Fruit fly (Drosophila melanogaster) whole organism, embryonic: Measurements from ENCODE around the gene CG16753.

Experiments used
- ATbp ChIP-seq: fragments of 200-800 bp; sonication (Bioruptor generic); optimal IDR thresholded peaks from 2 replicates; lab custom pipeline; 2017; ENCODE audit warnings: missing biosample characterization, mild to moderate bottlenecking, missing genetic modification characterization, missing genetic modification reagents
- Abd-B ChIP-seq: fragments of 200-800 bp; sonication (Bioruptor generic); optimal IDR thresholded peaks from 2 replicates; lab custom pipeline; 2018; ENCODE audit warnings: missing biosample characterization, mild to moderate bottlenecking, missing genetic modification characterization, moderate library complexity
- B-H2 ChIP-seq: fragments of 200-800 bp; sonication (Bioruptor generic); optimal IDR thresholded peaks from 2 replicates; lab custom pipeline; 2018; ENCODE audit warnings: missing biosample characterization, mild to moderate bottlenecking, missing genetic modification characterization
- BEAF-32 ChIP-seq: fragments of 200-800 bp; sonication (Bioruptor generic); optimal IDR thresholded peaks from 3 replicates; lab custom pipeline; 2017; ENCODE audit warnings: missing biosample characterization, missing genetic modification characterization, mild to moderate bottlenecking, moderate library complexity, missing genetic modification reagents
- BtbVII ChIP-seq: fragments of 200-800 bp; sonication (Bioruptor generic); optimal IDR thresholded peaks from 3 replicates; lab custom pipeline; 2017; ENCODE audit warnings: missing biosample characterization, mild to moderate bottlenecking, missing genetic modification characterization
- CG10543 ChIP-seq: fragments of 200-800 bp; sonication (Bioruptor generic); optimal IDR thresholded peaks from 3 replicates; lab custom pipeline; 2017; ENCODE audit warnings: missing biosample characterization, mild to moderate bottlenecking, missing genetic modification characterization, moderate library complexity
- CG11247 ChIP-seq: fragments of 200-800 bp; sonication (Bioruptor generic); IDR thresholded peaks from 2 replicates; pipeline ENCODE4 v1.3.6; 2022; ENCODE audit warnings: missing biosample characterization, missing genetic modification characterization
- CG12155 ChIP-seq: fragments of 200-800 bp; sonication (Bioruptor generic); optimal IDR thresholded peaks from 3 replicates; lab custom pipeline; 2016; ENCODE audit warnings: missing biosample characterization, missing genetic modification characterization
- CG12659 ChIP-seq: fragments of 200-800 bp; sonication (Bioruptor generic); optimal IDR thresholded peaks from 3 replicates; lab custom pipeline; 2017; ENCODE audit warnings: mild to moderate bottlenecking, missing biosample characterization, missing genetic modification reagents, missing genetic modification characterization
- CG12942 ChIP-seq: fragments of 200-800 bp; sonication (Bioruptor generic); optimal IDR thresholded peaks from 3 replicates; lab custom pipeline; 2016; ENCODE audit warnings: missing biosample characterization, missing genetic modification characterization
- CG13296 ChIP-seq: fragments of 200-800 bp; sonication (Bioruptor generic); optimal IDR thresholded peaks from 3 replicates; lab custom pipeline; 2018; ENCODE audit warnings: missing biosample characterization, mild to moderate bottlenecking, missing genetic modification characterization
- CG14710 ChIP-seq: fragments of 200-800 bp; sonication (Bioruptor generic); optimal IDR thresholded peaks from 3 replicates; lab custom pipeline; 2019; ENCODE audit warnings: missing biosample characterization, mild to moderate bottlenecking, missing genetic modification characterization, moderate library complexity
- CG14965 ChIP-seq: fragments of 200-800 bp; sonication (Bioruptor generic); optimal IDR thresholded peaks from 2 replicates; lab custom pipeline; 2016; ENCODE audit warnings: missing biosample characterization, missing genetic modification characterization, borderline replicate concordance
- CG15269 ChIP-seq: fragments of 200-800 bp; sonication (Bioruptor generic); optimal IDR thresholded peaks from 2 replicates; lab custom pipeline; 2018; ENCODE audit warnings: missing biosample characterization, mild to moderate bottlenecking, missing genetic modification characterization, moderate library complexity
- CG2678 ChIP-seq: fragments of 200-800 bp; sonication (Bioruptor generic); optimal IDR thresholded peaks from 3 replicates; lab custom pipeline; 2019; ENCODE audit warnings: missing biosample characterization, mild to moderate bottlenecking, missing genetic modification characterization, moderate library complexity
- CG3163 ChIP-seq: fragments of 200-800 bp; sonication (Bioruptor generic); optimal IDR thresholded peaks from 3 replicates; lab custom pipeline; 2016; ENCODE audit warnings: missing biosample characterization, missing genetic modification characterization
- CG3407 ChIP-seq: fragments of 200-800 bp; sonication (Bioruptor generic); optimal IDR thresholded peaks from 2 replicates; lab custom pipeline; 2018; ENCODE audit warnings: missing biosample characterization, mild to moderate bottlenecking, missing genetic modification characterization
- CG3838 ChIP-seq: fragments of 200-800 bp; sonication (Bioruptor generic); optimal IDR thresholded peaks from 3 replicates; lab custom pipeline; 2016; ENCODE audit warnings: missing biosample characterization, missing genetic modification characterization
- CG4328 ChIP-seq: fragments of 200-800 bp; sonication (Bioruptor generic); optimal IDR thresholded peaks from 3 replicates; lab custom pipeline; 2017; ENCODE audit warnings: missing biosample characterization, missing genetic modification reagents, missing genetic modification characterization
- CG4707 ChIP-seq: fragments of 200-800 bp; sonication (Bioruptor generic); optimal IDR thresholded peaks from 2 replicates; lab custom pipeline; 2018; ENCODE audit warnings: missing biosample characterization, mild to moderate bottlenecking, missing genetic modification characterization, moderate library complexity
- CG9876 ChIP-seq: fragments of 200-800 bp; sonication (Bioruptor generic); optimal IDR thresholded peaks from 2 replicates; lab custom pipeline; 2016; ENCODE audit warnings: missing biosample characterization, missing genetic modification characterization
- Dbx ChIP-seq: fragments of 200-800 bp; sonication (Bioruptor generic); IDR thresholded peaks from 3 replicates; pipeline ENCODE4 v1.3.6; 2022; ENCODE audit warnings: missing biosample characterization, missing genetic modification characterization
- Ets97D ChIP-seq: fragments of 200-800 bp; sonication (Bioruptor generic); optimal IDR thresholded peaks from 3 replicates; lab custom pipeline; 2016; ENCODE audit warnings: missing biosample characterization, missing genetic modification characterization
- Hmr ChIP-seq: fragments of 200-800 bp; sonication (Bioruptor generic); optimal IDR thresholded peaks from 3 replicates; lab custom pipeline; 2017; ENCODE audit warnings: mild to moderate bottlenecking, missing biosample characterization, missing genetic modification reagents, missing genetic modification characterization
- Hmx ChIP-seq: fragments of 200-800 bp; sonication (Bioruptor generic); optimal IDR thresholded peaks from 2 replicates; lab custom pipeline; 2016; ENCODE audit warnings: missing biosample characterization, missing genetic modification characterization
- Hr3 ChIP-seq: fragments of 200-800 bp; sonication (Bioruptor generic); optimal IDR thresholded peaks from 3 replicates; lab custom pipeline; 2016; ENCODE audit warnings: missing biosample characterization, missing genetic modification characterization
- Nf-YA ChIP-seq: fragments of 200-800 bp; sonication (Bioruptor generic); IDR thresholded peaks from 2 replicates; pipeline ENCODE4 v1.3.6; 2022; ENCODE audit warnings: missing biosample characterization, missing genetic modification characterization
- Pdp1 ChIP-seq, 2 experiments: fragments of 200-800 bp; sonication (Bioruptor generic); optimal IDR thresholded peaks; 3 replicates each; lab custom pipeline; 2016; ENCODE audit warnings: missing biosample characterization in 2 of 2, missing genetic modification characterization in 2 of 2, mild to moderate bottlenecking in 1 of 2, moderate library complexity in 1 of 2
- Scr ChIP-seq: fragments of 200-800 bp; sonication (Bioruptor generic); IDR thresholded peaks from 2 replicates; pipeline ENCODE4 v1.3.6; 2022; ENCODE audit warnings: missing biosample characterization, missing genetic modification characterization; ENCODE audit not compliant: partially characterized antibody
- Six4 ChIP-seq: fragments of 200-800 bp; sonication (Bioruptor generic); optimal IDR thresholded peaks from 2 replicates; lab custom pipeline; 2016; ENCODE audit warnings: missing biosample characterization, missing genetic modification characterization
- Vsx1 ChIP-seq: fragments of 200-800 bp; sonication (Bioruptor generic); optimal IDR thresholded peaks from 2 replicates; lab custom pipeline; 2017; ENCODE audit warnings: missing biosample characterization, mild to moderate bottlenecking, missing genetic modification characterization, missing genetic modification reagents
- cato ChIP-seq: fragments of 200-800 bp; sonication (Bioruptor generic); optimal IDR thresholded peaks from 2 replicates; lab custom pipeline; 2016; ENCODE audit warnings: missing biosample characterization, missing genetic modification characterization, borderline replicate concordance
- ems ChIP-seq: fragments of 200-800 bp; sonication (Bioruptor generic); optimal IDR thresholded peaks from 3 replicates; lab custom pipeline; 2016; ENCODE audit warnings: missing biosample characterization, missing genetic modification characterization
- gcm ChIP-seq: fragments of 200-800 bp; sonication (Bioruptor generic); optimal IDR thresholded peaks from 2 replicates; lab custom pipeline; 2019; ENCODE audit warnings: missing biosample characterization, mild to moderate bottlenecking, missing genetic modification characterization, moderate library complexity
- ind ChIP-seq: fragments of 200-800 bp; sonication (Bioruptor generic); optimal IDR thresholded peaks from 3 replicates; lab custom pipeline; 2016; ENCODE audit warnings: missing biosample characterization, missing genetic modification characterization
- jumu ChIP-seq: fragments of 200-800 bp; sonication (Bioruptor generic); optimal IDR thresholded peaks from 3 replicates; lab custom pipeline; 2016; ENCODE audit warnings: missing biosample characterization, missing genetic modification characterization
- kay ChIP-seq: fragments of 200-800 bp; sonication (Bioruptor generic); optimal IDR thresholded peaks from 2 replicates; lab custom pipeline; 2016; ENCODE audit warnings: missing biosample characterization, missing genetic modification characterization
- knrl ChIP-seq: fragments of 200-800 bp; sonication (Bioruptor generic); IDR thresholded peaks from 3 replicates; pipeline ENCODE4 v1.3.6; 2022; ENCODE audit warnings: missing biosample characterization, missing genetic modification characterization; ENCODE audit not compliant: partially characterized antibody
- lmd ChIP-seq: fragments of 200-800 bp; sonication (Bioruptor generic); IDR thresholded peaks from 2 replicates; pipeline ENCODE4 v1.3.6; 2022; ENCODE audit warnings: missing biosample characterization, missing genetic modification characterization
- nerfin-2 ChIP-seq: fragments of 200-800 bp; sonication (Bioruptor generic); IDR thresholded peaks from 2 replicates; pipeline ENCODE4 v1.3.6; 2022; ENCODE audit warnings: missing biosample characterization, missing genetic modification characterization; ENCODE audit not compliant: partially characterized antibody
- nmo ChIP-seq: fragments of 200-800 bp; sonication (Bioruptor generic); optimal IDR thresholded peaks from 2 replicates; lab custom pipeline; 2018; ENCODE audit warnings: missing biosample characterization, mild to moderate bottlenecking, missing genetic modification characterization, moderate library complexity
- pita ChIP-seq: fragments of 200-800 bp; sonication (Bioruptor generic); optimal IDR thresholded peaks from 2 replicates; lab custom pipeline; 2017; ENCODE audit warnings: missing biosample characterization, mild to moderate bottlenecking, missing genetic modification characterization
- ssp ChIP-seq: fragments of 200-800 bp; sonication (Bioruptor generic); IDR thresholded peaks from 2 replicates; pipeline ENCODE4 v1.3.6; 2022; ENCODE audit warnings: missing biosample characterization, missing genetic modification characterization
- tio ChIP-seq: fragments of 200-800 bp; sonication (Bioruptor generic); optimal IDR thresholded peaks from 2 replicates; lab custom pipeline; 2017; ENCODE audit warnings: missing biosample characterization, missing genetic modification characterization, inconsistent platforms
- tup ChIP-seq: fragments of 200-800 bp; sonication (Bioruptor generic); optimal IDR thresholded peaks from 2 replicates; lab custom pipeline; 2016; ENCODE audit warnings: missing biosample characterization, mild to moderate bottlenecking, missing genetic modification characterization, moderate library complexity
- unpg ChIP-seq: fragments of 200-800 bp; sonication (Bioruptor generic); optimal IDR thresholded peaks from 3 replicates; lab custom pipeline; 2018; ENCODE audit warnings: missing biosample characterization, mild to moderate bottlenecking, missing genetic modification characterization, moderate library complexity
- wdn ChIP-seq: fragments of 200-800 bp; sonication (Bioruptor generic); IDR thresholded peaks from 2 replicates; pipeline ENCODE4 v1.3.6; 2022; ENCODE audit warnings: missing biosample characterization, missing genetic modification characterization
- zen2 ChIP-seq: fragments of 200-800 bp; sonication (Bioruptor generic); IDR thresholded peaks from 3 replicates; pipeline ENCODE4 v1.3.6; 2022; ENCODE audit warnings: missing biosample characterization, missing genetic modification characterization; ENCODE audit not compliant: partially characterized antibody
- zfh1 ChIP-seq: fragments of 200-800 bp; sonication (Bioruptor generic); IDR thresholded peaks from 3 replicates; pipeline ENCODE4 v1.3.6; 2022; ENCODE audit warnings: missing biosample characterization, missing genetic modification characterization

The CG16753 gene

dm6 chr3L:3037822-3038563, 16.9 kb upstream of the CG16753 start (continued):
- TF ChIP-seq Ets97D (GFP tag; lab: Kevin White, UChicago) (no peak), lmd (GFP tag; lab: Robert Waterston, UW) (no peak), BtbVII (GFP tag; lab: Kevin White, UChicago) (no peak), kay (GFP tag; lab: Kevin White, UChicago) (no peak), unpg (no peak), Vsx1 (GFP tag; lab: Kevin White, UChicago) (no peak), nmo (GFP tag; lab: Kevin White, UChicago) (no peak), zfh1 (GFP tag; lab: Robert Waterston, UW) (peak; percentile 67; the same call in 2 of the 3 replicates), ind (GFP tag; lab: Kevin White, UChicago) (no peak), wdn (no peak), pita (GFP tag; lab: Kevin White, UChicago) (no peak), CG4328 (GFP tag; lab: Kevin White, UChicago) (no peak), CG9876 (GFP tag; lab: Kevin White, UChicago) (no peak), ems (no peak), Scr (GFP tag; lab: Robert Waterston, UW) (peak; percentile 40; the same call in 1 of the 2 replicates), CG3838 (GFP tag; lab: Kevin White, UChicago) (no peak), tup (GFP tag; lab: Kevin White, UChicago) (no peak), Hr3 (GFP tag; lab: Kevin White, UChicago) (no peak), Nf-YA (no peak), CG4707 (GFP tag; lab: Kevin White, UChicago) (no peak), gcm (GFP tag; lab: Kevin White, UChicago) (peak; percentile 23), CG12942 (no peak), zen2 (GFP tag; lab: Robert Waterston, UW) (no peak), Abd-B (no peak), BEAF-32 (GFP tag; lab: Kevin White, UChicago) (no peak), jumu (no peak), CG12659 (no peak), cato (GFP tag; lab: Kevin White, UChicago) (no peak), Pdp1 (GFP tag; optimal IDR thresholded peaks at IDR 0.05; lab: Kevin White, UChicago) (peak in 1 of 2 experiments; percentile 89), CG3163 (no peak), tio (GFP tag; lab: Kevin White, UChicago) (no peak), CG10543 (GFP tag; lab: Kevin White, UChicago) (peak; percentile 67), Hmr (no peak), CG12155 (GFP tag; lab: Kevin White, UChicago) (no peak), CG3407 (no peak), CG15269 (peak; percentile 30), ssp (no peak), Hmx (no peak), CG2678 (tag; lab: Kevin White, UChicago) (no peak), CG14710 (no peak), Six4 (GFP tag; lab: Kevin White, UChicago) (no peak), B-H2 (GFP tag; lab: Kevin White, UChicago) (no peak), ATbp (GFP tag; lab: Kevin White, UChicago) (no peak), CG11247 (GFP tag; lab: Robert Waterston, UW) (no peak), CG14965 (GFP tag; lab: Kevin White, UChicago) (no peak), Dbx (GFP tag; lab: Robert Waterston, UW) (no peak), knrl (no peak), nerfin-2 (GFP tag; lab: Robert Waterston, UW) (no peak), CG13296 (GFP tag; lab: Kevin White, UChicago) (peak; percentile 1)
